Worm (Caenorhabditis elegans) whole organism, mixed stage, embryonic: ENCODE results near the gene lbp-2.

Experiments
- ceh-83 ChIP-seq: fragments of 200-800 bp; sonication (Bioruptor generic); optimal IDR thresholded peaks from 2 replicates; lab custom pipeline; 2018; ENCODE audit warnings: mild to moderate bottlenecking, missing genetic modification characterization, missing compliant biosample characterization
- mep-1 ChIP-seq: fragments of 150-350 bp; optimal IDR thresholded peaks from 2 replicates; lab custom pipeline; 2017; ENCODE audit warnings: missing biosample characterization, missing genetic modification reagents, missing genetic modification characterization, inconsistent platforms
- nhr-28 ChIP-seq: fragments of 150-350 bp; optimal IDR thresholded peaks from 2 replicates; lab custom pipeline; 2014; ENCODE audit warnings: missing biosample characterization, missing genetic modification characterization
- snpc-4 ChIP-seq: fragments of 150-350 bp; optimal IDR thresholded peaks from 2 replicates; lab custom pipeline; 2014; ENCODE audit warnings: missing biosample characterization, missing genetic modification characterization
- unc-62 ChIP-seq: fragments of 150-350 bp; optimal IDR thresholded peaks from 2 replicates; lab custom pipeline; 2014; ENCODE audit warnings: missing biosample characterization, missing genetic modification reagents, missing genetic modification characterization

DNA sequence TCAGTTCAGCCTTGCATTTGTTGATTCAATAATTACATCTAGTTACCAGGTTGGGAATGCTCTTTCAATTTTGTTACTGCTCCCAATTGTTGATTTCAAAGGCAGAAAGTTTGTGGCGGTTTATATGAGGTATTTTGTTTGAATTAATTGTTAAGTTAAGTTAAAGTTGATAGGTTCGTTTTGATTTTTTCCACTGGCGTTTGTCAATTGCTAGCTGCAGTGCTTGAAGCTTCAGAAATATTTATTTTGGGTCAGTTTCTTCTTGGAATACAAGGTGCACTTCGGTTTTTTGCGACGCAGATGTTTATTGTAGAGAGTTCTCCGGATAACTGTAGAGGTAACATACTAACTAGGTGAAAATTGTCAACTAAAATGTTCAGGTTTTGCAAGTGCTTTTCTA, 41.4 kb downstream of the lbp-2 start, which contains the start of gene F11D5.5:
- TF ChIP-seq mep-1 (tag; lab: Kevin White, UChicago) (no peak), ceh-83 (GFP tag; lab: Kevin White, UChicago) (no peak), nhr-28 (tag; lab: Kevin White, UChicago) (no peak), unc-62 (GFP tag; lab: Kevin White, UChicago) (no peak), snpc-4 (tag; lab: Kevin White, UChicago) (no peak)
